Worm (Caenorhabditis elegans): ENCODE data around the gene F22B3.10.

Gene F22B3.10

DNA sequence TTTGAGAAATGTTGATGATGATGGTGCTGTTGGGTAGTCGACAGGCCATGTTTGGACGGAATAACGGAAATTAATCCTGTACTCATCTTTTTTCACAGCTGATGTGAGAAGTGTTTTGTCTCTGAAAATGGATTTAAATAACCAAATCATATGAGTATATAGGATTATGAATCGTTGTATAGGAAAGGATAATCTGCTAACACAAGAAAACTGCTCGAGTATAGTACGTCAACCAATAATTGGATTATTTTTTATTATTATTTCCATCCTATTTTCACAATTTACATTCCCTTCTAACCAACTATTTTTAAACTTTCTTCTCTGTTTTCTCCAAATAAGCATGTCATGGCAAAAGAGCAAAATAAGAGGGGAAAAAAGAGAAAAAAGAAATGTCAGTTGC, 20.9 kb upstream of the F22B3.10 start:
- TF ChIP-seq nhr-42 (GFP tag; IDR thresholded peaks at IDR 0.05) (no peak), nhr-76 (tag; optimal IDR thresholded peaks at IDR 0.05) (no peak), nhr-41 (GFP tag; IDR thresholded peaks at IDR 0.05) (no peak), daf-12 (tag; optimal IDR thresholded peaks at IDR 0.05) (no peak), zfp-3 (GFP tag; conservative IDR thresholded peaks at IDR 0.05) (no peak)

DNA sequence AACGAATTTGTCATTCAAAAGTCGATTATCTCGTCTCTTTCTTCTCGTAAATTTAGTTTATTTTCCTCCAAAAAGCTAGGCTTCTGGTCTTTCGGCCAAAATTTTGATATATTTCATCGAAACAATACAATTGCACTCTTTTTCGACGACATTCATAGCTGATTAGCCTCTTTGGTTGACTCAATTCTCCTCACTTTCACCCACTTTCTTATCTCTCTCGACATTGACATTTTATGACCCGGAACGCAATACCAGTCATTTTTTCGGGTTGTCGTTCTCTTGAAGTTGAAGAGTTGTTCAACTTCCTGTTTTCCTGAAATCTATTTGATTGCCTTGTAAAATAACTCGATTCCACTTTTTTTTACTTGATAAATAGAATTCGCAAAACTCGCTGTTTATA, 19.8 kb upstream of the F22B3.10 start:
- TF ChIP-seq F37D6.2 (tag; optimal IDR thresholded peaks at IDR 0.05) (no peak), nhr-28 (tag; optimal IDR thresholded peaks at IDR 0.05) (peak; percentile 31), pqm-1 (tag; optimal IDR thresholded peaks at IDR 0.05) (peak; percentile 71), dmd-6 (GFP tag; IDR thresholded peaks at IDR 0.05) (peak; percentile 50; the same call in 1 of the 2 replicates), mdl-1 (tag; optimal IDR thresholded peaks at IDR 0.05) (no peak), aha-1 (tag) (peak; percentile 21), daf-16 (GFP tag; optimal IDR thresholded peaks at IDR 0.05) (no peak), daf-16 (tag; optimal IDR thresholded peaks at IDR 0.05) (peak; percentile 61), ZK546.5 (tag; optimal IDR thresholded peaks at IDR 0.05) (no peak), dve-1 (tag; optimal IDR thresholded peaks at IDR 0.05; ENCODE audit: insufficient read depth) (peak; percentile 62), php-3 (GFP tag; IDR thresholded peaks at IDR 0.05) (0 out of 2 replicates have a peak, but pooled peaks have one; percentile 33)

DNA sequence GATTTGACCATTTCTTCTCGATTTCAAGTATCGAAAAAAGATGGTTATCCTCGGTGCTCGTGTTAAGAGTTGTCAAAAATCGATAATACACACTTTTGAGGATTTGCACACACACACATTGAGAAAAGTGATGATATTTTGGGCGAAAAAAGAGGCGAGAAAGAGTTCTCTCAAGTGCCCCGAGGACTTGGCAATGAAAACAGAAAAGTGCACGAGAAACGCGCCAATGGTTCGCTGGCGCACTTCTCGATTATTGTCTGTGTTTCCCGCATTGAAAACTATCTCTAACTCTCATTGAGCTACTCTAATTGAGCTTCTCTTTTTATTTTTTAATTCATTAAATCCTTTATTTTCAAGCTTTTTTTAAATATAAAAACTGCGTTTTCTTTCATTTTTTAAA, 18.9 kb upstream of the F22B3.10 start:
- TF ChIP-seq nhr-28 (tag; optimal IDR thresholded peaks at IDR 0.05): peak; percentile 18
- peak; percentile 26 to 84 for TF ChIP-seq lsy-2 (tag; optimal IDR thresholded peaks at IDR 0.05)
- peak; percentile 14 for TF ChIP-seq nhr-6 (tag; optimal IDR thresholded peaks at IDR 0.05)
- TF ChIP-seq snpc-1.2 (GFP tag; IDR thresholded peaks at IDR 0.05): no peak
- peak in 1 of 2 experiments; percentile 31 for TF ChIP-seq daf-16 (GFP tag; optimal IDR thresholded peaks at IDR 0.05)
- peak; percentile 67 for TF ChIP-seq daf-16 (tag; optimal IDR thresholded peaks at IDR 0.05)
- TF ChIP-seq nhr-77 (tag; optimal IDR thresholded peaks at IDR 0.05): peak; percentile 28
- peak; percentile 66 for TF ChIP-seq dpl-1 (GFP tag; optimal IDR thresholded peaks at IDR 0.05)
- peak; percentile 48; the same call in 1 of the 2 replicates for TF ChIP-seq ceh-20 (GFP tag; IDR thresholded peaks at IDR 0.05)
- TF ChIP-seq spr-3 (GFP tag; optimal IDR thresholded peaks at IDR 0.05): no peak
- peak; percentile 45 for TF ChIP-seq hlh-30 (tag; optimal IDR thresholded peaks at IDR 0.05; ENCODE audit: insufficient read depth)
- TF ChIP-seq daf-12 (tag; optimal IDR thresholded peaks at IDR 0.05): no peak
- TF ChIP-seq mep-1 (tag; optimal IDR thresholded peaks at IDR 0.05): peak; percentile 80
- peak; percentile 55 for TF ChIP-seq T20F7.1 (GFP tag; optimal IDR thresholded peaks at IDR 0.05)
- peak; percentile 79 for TF ChIP-seq rbr-2 (tag; optimal IDR thresholded peaks at IDR 0.05)
- peak; percentile 33 for TF ChIP-seq fkh-10 (GFP tag; optimal IDR thresholded peaks at IDR 0.05)
- peak in 1 of 2 experiments; percentile 10 for TF ChIP-seq hif-1 (tag; optimal IDR thresholded peaks at IDR 0.05)
- TF ChIP-seq lin-13 (GFP tag; optimal IDR thresholded peaks at IDR 0.05): peak; percentile 13
- TF ChIP-seq T26A8.4 (GFP tag; IDR thresholded peaks at IDR 0.05): 0 out of 2 replicates have a peak, but pooled peaks have one; percentile 28
- TF ChIP-seq hmg-1.1 (GFP tag; IDR thresholded peaks at IDR 0.05): peak; percentile 57; the same call in 1 of the 2 replicates
- peak; percentile 61 for TF ChIP-seq ctbp-1 (GFP tag; IDR thresholded peaks at IDR 0.05)
- peak in 1 of 2 experiments; percentile 21 for TF ChIP-seq unc-62 (GFP tag; optimal IDR thresholded peaks at IDR 0.05 in 1 of 2)
- no peak for TF ChIP-seq unc-62 (tag; optimal IDR thresholded peaks at IDR 0.05)
- TF ChIP-seq jun-1 (tag; optimal IDR thresholded peaks at IDR 0.05): no peak
- peak; percentile 97 for TF ChIP-seq aha-1 (tag)
- no peak for TF ChIP-seq pqm-1 (tag; optimal IDR thresholded peaks at IDR 0.05)
- peak; percentile 53 for TF ChIP-seq nhr-11 (tag; optimal IDR thresholded peaks at IDR 0.05)
- TF ChIP-seq ceh-44 (GFP tag; IDR thresholded peaks at IDR 0.05): no peak
- TF ChIP-seq skn-1 (tag; optimal IDR thresholded peaks at IDR 0.05): no peak
- TF ChIP-seq F37D6.2 (tag; optimal IDR thresholded peaks at IDR 0.05): peak; percentile 10
- peak; percentile 49 for TF ChIP-seq dve-1 (tag; optimal IDR thresholded peaks at IDR 0.05; ENCODE audit: insufficient read depth)
- no peak for TF ChIP-seq pha-4 (GFP tag; IDR thresholded peaks at IDR 0.05)
- peak; percentile 66 for TF ChIP-seq pha-4 (tag; optimal IDR thresholded peaks at IDR 0.05)
- TF ChIP-seq ceh-28 (tag; optimal IDR thresholded peaks at IDR 0.05): peak; percentile 39
- no peak for TF ChIP-seq lir-3 (tag; optimal IDR thresholded peaks at IDR 0.05)
- TF ChIP-seq hlh-11 (tag; optimal IDR thresholded peaks at IDR 0.05): peak; percentile 56
- 0 out of 2 replicates have a peak, but pooled peaks have one; percentile 41 for TF ChIP-seq dmd-6 (GFP tag; IDR thresholded peaks at IDR 0.05)
- no peak for TF ChIP-seq sdz-12 (GFP tag; optimal IDR thresholded peaks at IDR 0.05)
- TF ChIP-seq mxl-3 (GFP tag; optimal IDR thresholded peaks at IDR 0.05): no peak
- no peak for TF ChIP-seq vab-7 (GFP tag; IDR thresholded peaks at IDR 0.05)

Measured in whole organism, L4 larva.